Worm (Caenorhabditis elegans): ENCODE results near the gene C28C12.12.

ce11 chrIV:8481308-8481707 is 14.9 kb downstream of the C28C12.12 start, which contains the start of gene spp-8:
- TF ChIP-seq F13C5.2 (tag; optimal IDR thresholded peaks at IDR 0.05) = no peak
- TF ChIP-seq pes-1 (GFP tag; IDR thresholded peaks at IDR 0.05) = no peak
- no peak for TF ChIP-seq hmbx-1 (tag; optimal IDR thresholded peaks at IDR 0.05)
- TF ChIP-seq sea-1 (GFP tag; conservative IDR thresholded peaks at IDR 0.05) = no peak
- TF ChIP-seq B0310.2 (tag; optimal IDR thresholded peaks at IDR 0.05) = no peak
- TF ChIP-seq flt-1 (GFP tag; IDR thresholded peaks at IDR 0.05) = no peak
- TF ChIP-seq scrt-1 (GFP tag; IDR thresholded peaks at IDR 0.05) = no peak
- no peak for TF ChIP-seq ama-1 (optimal IDR thresholded peaks at IDR 0.05)

Measured in whole organism, early embryonic.